Fruit fly (Drosophila melanogaster): ENCODE data around the gene CG31698.

Gene CG31698

dm6 chr2L:3144709-3145108 is 28.9 kb downstream of the CG31698 start, which contains the start of gene toc (continued):
- no peak for TF ChIP-seq CG2678 (tag; optimal IDR thresholded peaks at IDR 0.05)
- no peak for TF ChIP-seq disco-r (GFP tag; optimal IDR thresholded peaks at IDR 0.05)
- TF ChIP-seq CG2129 (GFP tag; IDR thresholded peaks at IDR 0.05; ENCODE audit: partially characterized antibody): peak; percentile 33; the same call in 1 of the 2 replicates
- TF ChIP-seq BEAF-32 (GFP tag; optimal IDR thresholded peaks at IDR 0.05): peak; percentile 83
- TF ChIP-seq CG42726 (GFP tag; IDR thresholded peaks at IDR 0.05; ENCODE audit: partially characterized antibody): peak; percentile 88
- TF ChIP-seq Hmr (GFP tag; optimal IDR thresholded peaks at IDR 0.05): peak; percentile 47
- no peak for TF ChIP-seq Gsc (GFP tag; IDR thresholded peaks at IDR 0.05)
- no peak for TF ChIP-seq esg (GFP tag; conservative IDR thresholded peaks at IDR 0.05)
- no peak for TF ChIP-seq CG13123 (GFP tag; optimal IDR thresholded peaks at IDR 0.05)
- no peak for TF ChIP-seq gt (GFP tag; IDR thresholded peaks at IDR 0.05)
- TF ChIP-seq trem (tag; optimal IDR thresholded peaks at IDR 0.05): peak; percentile 54
- TF ChIP-seq repo (GFP tag; optimal IDR thresholded peaks at IDR 0.05): no peak
- TF ChIP-seq shn (GFP tag; optimal IDR thresholded peaks at IDR 0.05): no peak
- no peak for TF ChIP-seq kni (GFP tag; optimal IDR thresholded peaks at IDR 0.05)
- no peak for TF ChIP-seq CG5245 (GFP tag; optimal IDR thresholded peaks at IDR 0.05)
- peak; percentile 30; the same call in 1 of the 3 replicates for TF ChIP-seq ci (GFP tag; IDR thresholded peaks at IDR 0.05)
- TF ChIP-seq tin (GFP tag; optimal IDR thresholded peaks at IDR 0.05): no peak
- no peak for TF ChIP-seq Hand (GFP tag; optimal IDR thresholded peaks at IDR 0.05)
- no peak for TF ChIP-seq CG31224 (GFP tag; IDR thresholded peaks at IDR 0.05)
- no peak for TF ChIP-seq fu2 (GFP tag; optimal IDR thresholded peaks at IDR 0.05)
- TF ChIP-seq lilli (GFP tag; optimal IDR thresholded peaks at IDR 0.05): peak; percentile 15
- TF ChIP-seq CG6175 (GFP tag; IDR thresholded peaks at IDR 0.05): no peak
- TF ChIP-seq Mrtf (GFP tag; IDR thresholded peaks at IDR 0.05): no peak
- no peak for TF ChIP-seq fru (optimal IDR thresholded peaks at IDR 0.05)
- no peak for TF ChIP-seq h (optimal IDR thresholded peaks at IDR 0.05)
- TF ChIP-seq crp (GFP tag; optimal IDR thresholded peaks at IDR 0.05): no peak
- TF ChIP-seq CG9609 (GFP tag; optimal IDR thresholded peaks at IDR 0.05): no peak
- TF ChIP-seq Dfd (GFP tag; optimal IDR thresholded peaks at IDR 0.05): no peak
- no peak for TF ChIP-seq Oaz (GFP tag; IDR thresholded peaks at IDR 0.05)
- TF ChIP-seq CG12299 (tag; optimal IDR thresholded peaks at IDR 0.05): no peak
- TF ChIP-seq jumu (GFP tag; optimal IDR thresholded peaks at IDR 0.05): no peak
- TF ChIP-seq usp (GFP tag; optimal IDR thresholded peaks at IDR 0.05): no peak
- TF ChIP-seq Ets65A (GFP tag): no peak
- peak; percentile 84 for TF ChIP-seq knrl (GFP tag; IDR thresholded peaks at IDR 0.05; ENCODE audit: partially characterized antibody)
- no peak for TF ChIP-seq bowl (GFP tag; IDR thresholded peaks at IDR 0.05)
- no peak for TF ChIP-seq Sry-β (GFP tag; optimal IDR thresholded peaks at IDR 0.05)
- no peak for TF ChIP-seq CG4854 (GFP tag; optimal IDR thresholded peaks at IDR 0.05)
- TF ChIP-seq slp2 (GFP tag; optimal IDR thresholded peaks at IDR 0.05): no peak
- TF ChIP-seq CG10147 (GFP tag; optimal IDR thresholded peaks at IDR 0.05): no peak
- TF ChIP-seq CG3838 (GFP tag; optimal IDR thresholded peaks at IDR 0.05): no peak
- TF ChIP-seq chinmo (GFP tag; IDR thresholded peaks at IDR 0.05; ENCODE audit: partially characterized antibody): peak; percentile 81; the same call in 1 of the 4 replicates
- TF ChIP-seq CG7357 (GFP tag; IDR thresholded peaks at IDR 0.05): no peak
- no peak for TF ChIP-seq CG13296 (GFP tag; optimal IDR thresholded peaks at IDR 0.05)
- peak; percentile 3 for TF ChIP-seq Antp (GFP tag; optimal IDR thresholded peaks at IDR 0.05)
- no peak for TF ChIP-seq pnt (GFP tag; optimal IDR thresholded peaks at IDR 0.05)
- TF ChIP-seq CG7372 (GFP tag; IDR thresholded peaks at IDR 0.05): no peak
- TF ChIP-seq CG17361 (GFP tag; IDR thresholded peaks at IDR 0.05): no peak
- no peak for TF ChIP-seq Asciz (GFP tag; optimal IDR thresholded peaks at IDR 0.05)
- TF ChIP-seq CHES-1-like (GFP tag; optimal IDR thresholded peaks at IDR 0.05): no peak
- no peak for TF ChIP-seq yki (optimal IDR thresholded peaks at IDR 0.05)
- TF ChIP-seq CG16815 (GFP tag; optimal IDR thresholded peaks at IDR 0.05): no peak
- TF ChIP-seq CG7786 (GFP tag; optimal IDR thresholded peaks at IDR 0.05): peak; percentile 8
- TF ChIP-seq Sry-δ (GFP tag; optimal IDR thresholded peaks at IDR 0.05): peak; percentile 96

Data from whole organism, embryonic.